Worm (Caenorhabditis elegans) whole organism, L4 larva: ENCODE data around the gene str-138.
A peak's percentile ranks its signal among the peaks of the same experiment; 100 is the strongest.

Experiments
- D1046.2 ChIP-seq: fragments of 200-800 bp; sonication (Bioruptor generic); IDR thresholded peaks from 2 replicates; pipeline ENCODE4 v1.3.6; 2022; ENCODE audit warnings: missing genetic modification characterization, missing compliant biosample characterization
- F26F4.8 ChIP-seq: fragments of 200-800 bp; sonication (Bioruptor generic); conservative IDR thresholded peaks from 2 replicates; pipeline ENCODE4 v1.3.6; 2022; ENCODE audit warnings: missing genetic modification characterization, missing compliant biosample characterization
- F44E2.7 ChIP-seq: fragments of 200-800 bp; sonication (Bioruptor generic); IDR thresholded peaks from 2 replicates; pipeline ENCODE4 v2.1.2; 2022; ENCODE audit warnings: missing genetic modification characterization, missing compliant biosample characterization
- F49E8.2 ChIP-seq: sonication (generic microtip); optimal IDR thresholded peaks from 2 replicates; lab custom pipeline; 2016; ENCODE audit warnings: missing compliant biosample characterization, mild to moderate bottlenecking, missing genetic modification characterization, borderline replicate concordance
- Y5F2A.4 ChIP-seq: fragments of 200-800 bp; sonication (Bioruptor generic); optimal IDR thresholded peaks from 2 replicates; lab custom pipeline; 2018; ENCODE audit warnings: mild to moderate bottlenecking, missing genetic modification characterization, missing compliant biosample characterization
- aha-1 ChIP-seq: fragments of 150-350 bp; peaks from one replicate; lab custom pipeline; 2014; ENCODE audit warnings: missing biosample characterization, missing genetic modification characterization
- ces-1 ChIP-seq: fragments of 150-350 bp; sonication (generic microtip); optimal IDR thresholded peaks from 4 replicates; lab custom pipeline; 2014; ENCODE audit warnings: missing biosample characterization, missing genetic modification reagents, missing genetic modification characterization
- cey-2 ChIP-seq: sonication (generic microtip); optimal IDR thresholded peaks from 3 replicates; lab custom pipeline; 2017; ENCODE audit warnings: missing genetic modification characterization, mild to moderate bottlenecking, missing compliant biosample characterization, antibody characterized with exemption, borderline replicate concordance; ENCODE audit not compliant: insufficient read depth
- daf-16 ChIP-seq, 3 experiments: sonication (generic microtip); optimal IDR thresholded peaks; 2 replicates each; lab custom pipeline; 2016 to 2017; ENCODE audit warnings: missing genetic modification characterization in 3 of 3, missing genetic modification reagents in 3 of 3, mild to moderate bottlenecking in 2 of 3, missing compliant biosample characterization in 2 of 3, missing biosample characterization in 1 of 3, moderate library complexity in 1 of 3
- dmd-6 ChIP-seq: fragments of 200-800 bp; sonication (Bioruptor generic); IDR thresholded peaks from 2 replicates; pipeline ENCODE4 v1.3.6; 2022; ENCODE audit warnings: missing genetic modification reagents, missing genetic modification characterization, missing compliant biosample characterization
- dpl-1 ChIP-seq: fragments of 150-350 bp; optimal IDR thresholded peaks from 2 replicates; lab custom pipeline; 2014; ENCODE audit warnings: missing biosample characterization, missing genetic modification reagents, missing genetic modification characterization
- dve-1 ChIP-seq: sonication (generic microtip); optimal IDR thresholded peaks from 2 replicates; lab custom pipeline; 2017; ENCODE audit warnings: antibody characterized with exemption, mild to moderate bottlenecking, missing genetic modification characterization, missing compliant biosample characterization; ENCODE audit not compliant: insufficient read depth
- hlh-11 ChIP-seq: fragments of 200-800 bp; sonication (Bioruptor generic); optimal IDR thresholded peaks from 2 replicates; lab custom pipeline; 2018; ENCODE audit warnings: mild to moderate bottlenecking, missing genetic modification characterization, missing compliant biosample characterization
- hmg-1.1 ChIP-seq: fragments of 200-800 bp; sonication (Bioruptor generic); IDR thresholded peaks from 2 replicates; pipeline ENCODE4 v1.3.6; 2022; ENCODE audit warnings: missing genetic modification reagents, missing genetic modification characterization, missing compliant biosample characterization
- lim-7 ChIP-seq: fragments of 200-800 bp; sonication (Bioruptor generic); IDR thresholded peaks from 2 replicates; pipeline ENCODE4 v1.3.6; 2022; ENCODE audit warnings: missing genetic modification characterization, missing compliant biosample characterization
- lin-1 ChIP-seq: fragments of 200-800 bp; sonication (Bioruptor generic); IDR thresholded peaks from 2 replicates; pipeline ENCODE4 v1.3.6; 2022; ENCODE audit warnings: missing genetic modification reagents, missing genetic modification characterization, missing compliant biosample characterization
- lin-13 ChIP-seq: fragments of 150-350 bp; optimal IDR thresholded peaks from 2 replicates; lab custom pipeline; 2014; ENCODE audit warnings: missing biosample characterization, missing genetic modification reagents, missing genetic modification characterization
- lin-15B ChIP-seq: fragments of 150-350 bp; sonication (generic microtip); optimal IDR thresholded peaks from 3 replicates; lab custom pipeline; 2014; ENCODE audit warnings: missing biosample characterization, missing genetic modification characterization
- lin-38 ChIP-seq: fragments of 200-800 bp; sonication (Bioruptor generic); IDR thresholded peaks from 2 replicates; pipeline ENCODE4 v1.3.6; 2022; ENCODE audit warnings: missing genetic modification reagents, missing genetic modification characterization, missing compliant biosample characterization
- mep-1 ChIP-seq: fragments of 150-350 bp; sonication (generic microtip); optimal IDR thresholded peaks from 3 replicates; lab custom pipeline; 2014; ENCODE audit warnings: missing biosample characterization, missing genetic modification characterization
- mes-2 ChIP-seq: sonication (generic microtip); optimal IDR thresholded peaks from 2 replicates; lab custom pipeline; 2016; ENCODE audit warnings: missing genotype, mild to moderate bottlenecking, missing genetic modification characterization, missing compliant biosample characterization; ENCODE audit not compliant: poor library complexity, severe bottlenecking
- nhr-10 ChIP-seq: fragments of 150-350 bp; optimal IDR thresholded peaks from 2 replicates; lab custom pipeline; 2014; ENCODE audit warnings: missing biosample characterization, missing genetic modification characterization
- nhr-102 ChIP-seq: sonication (generic microtip); optimal IDR thresholded peaks from 2 replicates; lab custom pipeline; 2016; ENCODE audit warnings: mild to moderate bottlenecking, missing genetic modification characterization, moderate library complexity, missing compliant biosample characterization
- nhr-28 ChIP-seq: fragments of 150-350 bp; optimal IDR thresholded peaks from 2 replicates; lab custom pipeline; 2014; ENCODE audit warnings: missing biosample characterization, missing genetic modification characterization
- nhr-6 ChIP-seq: fragments of 150-350 bp; optimal IDR thresholded peaks from 2 replicates; lab custom pipeline; 2014; ENCODE audit warnings: missing biosample characterization, missing genetic modification characterization
- nhr-76 ChIP-seq: fragments of 150-350 bp; optimal IDR thresholded peaks from 2 replicates; lab custom pipeline; 2014; ENCODE audit warnings: missing biosample characterization, missing genetic modification characterization
- php-3 ChIP-seq: fragments of 200-800 bp; sonication (Bioruptor generic); IDR thresholded peaks from 2 replicates; pipeline ENCODE4 v1.3.6; 2022; ENCODE audit warnings: missing genetic modification reagents, missing genetic modification characterization, missing compliant biosample characterization
- pqm-1 ChIP-seq: sonication (generic microtip); optimal IDR thresholded peaks from 2 replicates; lab custom pipeline; 2017; ENCODE audit warnings: missing biosample characterization, missing genetic modification characterization
- rbr-2 ChIP-seq: sonication (generic microtip); optimal IDR thresholded peaks from 2 replicates; lab custom pipeline; 2016; ENCODE audit warnings: missing genotype, missing genetic modification characterization, missing compliant biosample characterization
- snpc-1.2 ChIP-seq: fragments of 200-800 bp; sonication (Bioruptor generic); IDR thresholded peaks from 2 replicates; pipeline ENCODE4 v1.3.6; 2022; ENCODE audit warnings: missing genetic modification reagents, missing genetic modification characterization, missing compliant biosample characterization
- spr-3 ChIP-seq: fragments of 200-800 bp; sonication (Bioruptor generic); optimal IDR thresholded peaks from 2 replicates; lab custom pipeline; 2018; ENCODE audit warnings: mild to moderate bottlenecking, missing genetic modification characterization, missing compliant biosample characterization
- tag-97 ChIP-seq: fragments of 200-800 bp; sonication (Bioruptor generic); IDR thresholded peaks from 2 replicates; pipeline ENCODE4 v1.3.6; 2022; ENCODE audit warnings: missing genetic modification characterization, missing compliant biosample characterization
- unc-39 ChIP-seq: sonication (generic microtip); optimal IDR thresholded peaks from 2 replicates; lab custom pipeline; 2017; ENCODE audit warnings: missing biosample characterization, missing genetic modification characterization
- vab-7 ChIP-seq: fragments of 200-800 bp; sonication (Bioruptor generic); IDR thresholded peaks from 2 replicates; pipeline ENCODE4 v1.3.6; 2022; ENCODE audit warnings: missing genetic modification reagents, missing genetic modification characterization, missing compliant biosample characterization
- zfp-3 ChIP-seq: fragments of 200-800 bp; sonication (Bioruptor generic); conservative IDR thresholded peaks from 2 replicates; pipeline ENCODE4 v1.3.6; 2022; ENCODE audit warnings: missing genetic modification reagents, missing genetic modification characterization, missing compliant biosample characterization
- ztf-7 ChIP-seq: fragments of 150-350 bp; optimal IDR thresholded peaks from 2 replicates; lab custom pipeline; 2014; ENCODE audit warnings: missing biosample characterization, missing genetic modification characterization

str-138 gene

ce11 chrV:8013901-8014388, 44.5 kb upstream of the str-138 start, which contains the start of gene Y97E10AR.6 (continued):
- no peak for TF ChIP-seq Y5F2A.4 (GFP tag; lab: Kevin White, UChicago)
- TF ChIP-seq rbr-2: peak; percentile 26
- TF ChIP-seq unc-39 (tag; lab: Kevin White, UChicago): no peak
- no peak for TF ChIP-seq spr-3
- TF ChIP-seq F49E8.2 (tag; lab: Kevin White, UChicago): no peak
- TF ChIP-seq hmg-1.1: 0 out of 2 replicates have a peak, but pooled peaks have one; percentile 22
- no peak for TF ChIP-seq F44E2.7 (GFP tag; lab: Robert Waterston, UW)
- no peak for TF ChIP-seq tag-97
- TF ChIP-seq ces-1 (GFP tag; lab: Kevin White, UChicago): no peak
- TF ChIP-seq vab-7 (GFP tag; lab: Robert Waterston, UW): no peak
- TF ChIP-seq daf-16 (GFP tag; optimal IDR thresholded peaks at IDR 0.05; lab: Kevin White, UChicago): no peak
- TF ChIP-seq daf-16 (tag; optimal IDR thresholded peaks at IDR 0.05; lab: Kevin White, UChicago): peak; percentile 25
- no peak for TF ChIP-seq nhr-76 (tag; lab: Kevin White, UChicago)
- peak; percentile 25 for TF ChIP-seq dve-1
- peak; percentile 43 for TF ChIP-seq nhr-28 (tag; lab: Kevin White, UChicago)
- TF ChIP-seq cey-2 (tag; lab: Kevin White, UChicago): no peak
- TF ChIP-seq dpl-1 (GFP tag; lab: Kevin White, UChicago): no peak
- no peak for TF ChIP-seq lim-7 (GFP tag; lab: Robert Waterston, UW)
- no peak for TF ChIP-seq D1046.2 (GFP tag; lab: Robert Waterston, UW)
- TF ChIP-seq aha-1 (tag; lab: Kevin White, UChicago): peak; percentile 85
- TF ChIP-seq lin-15B (tag; lab: Kevin White, UChicago): no peak
- no peak for TF ChIP-seq nhr-102

- TF ChIP-seq lin-38: 0 out of 2 replicates have a peak, but pooled peaks have one; percentile 21
- TF ChIP-seq F49E8.2 (tag; lab: Kevin White, UChicago): peak; percentile 40
- TF ChIP-seq lim-7 (GFP tag; lab: Robert Waterston, UW): 0 out of 2 replicates have a peak, but pooled peaks have one; percentile 6
These were observed 43.6 kb upstream of the str-138 start for ce11 chrV:8014710-8015314.

ce11 chrV:8016928-8017327, 41.5 kb upstream of the str-138 start, which contains the start of gene sptl-2:
TSS of gene sptl-2 (plus strand) at chrV:8017207.
- TF ChIP-seq unc-39 (tag; lab: Kevin White, UChicago) (no peak), dmd-6 (GFP tag; lab: Robert Waterston, UW) (peak; percentile 23), daf-16 (GFP tag; optimal IDR thresholded peaks at IDR 0.05; lab: Kevin White, UChicago) (no peak), daf-16 (tag; optimal IDR thresholded peaks at IDR 0.05; lab: Kevin White, UChicago) (peak; percentile 40), nhr-10 (no peak), mep-1 (tag; lab: Kevin White, UChicago) (peak; percentile 4), snpc-1.2 (GFP tag; lab: Robert Waterston, UW) (no peak), ztf-7 (tag; lab: Kevin White, UChicago) (no peak), nhr-28 (tag; lab: Kevin White, UChicago) (peak; percentile 59), dve-1 (peak; percentile 15), pqm-1 (peak; percentile 84), nhr-76 (tag; lab: Kevin White, UChicago) (no peak), mes-2 (tag; lab: Kevin White, UChicago) (peak; percentile 8)

DNA sequence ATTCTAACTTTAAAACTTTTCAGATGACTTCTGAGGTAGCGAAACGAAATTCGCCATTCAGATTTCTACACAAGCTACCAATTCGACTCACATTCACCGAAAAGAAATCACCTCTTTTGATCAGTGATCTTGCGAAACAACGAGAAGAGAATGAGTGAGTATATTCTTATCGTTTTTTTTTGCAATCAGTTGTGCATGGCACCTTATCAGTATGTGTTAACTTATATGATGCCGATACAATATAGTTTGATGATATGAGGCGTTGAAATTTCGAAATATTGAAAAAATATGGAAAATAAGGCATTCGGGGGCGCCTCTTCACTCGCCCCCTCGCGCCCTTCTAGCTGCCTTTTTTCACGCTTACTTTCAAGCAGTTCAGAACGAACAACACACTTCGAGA, 40.5 kb upstream of the str-138 start:
- TF ChIP-seq hlh-11 (peak; percentile 65), dve-1 (peak; percentile 28), mep-1 (tag; lab: Kevin White, UChicago) (peak; percentile 1), nhr-76 (tag; lab: Kevin White, UChicago) (no peak), nhr-6 (tag; lab: Kevin White, UChicago) (peak; percentile 12), nhr-28 (tag; lab: Kevin White, UChicago) (peak; percentile 81), D1046.2 (GFP tag; lab: Robert Waterston, UW) (no peak), php-3 (peak; percentile 61), daf-16 (GFP tag; optimal IDR thresholded peaks at IDR 0.05; lab: Kevin White, UChicago) (no peak), daf-16 (tag; optimal IDR thresholded peaks at IDR 0.05; lab: Kevin White, UChicago) (peak; percentile 39), lin-13 (GFP tag; lab: Kevin White, UChicago) (no peak), zfp-3 (no peak), lin-1 (GFP tag; lab: Robert Waterston, UW) (0 out of 2 replicates have a peak, but pooled peaks have one; percentile 17), dmd-6 (GFP tag; lab: Robert Waterston, UW) (peak; percentile 75), F26F4.8 (GFP tag; lab: Robert Waterston, UW) (no peak), pqm-1 (peak; percentile 87)
